Worm (Caenorhabditis elegans): ENCODE data around the gene ugt-36.

- TF ChIP-seq nhr-237 (tag; optimal IDR thresholded peaks at IDR 0.05), result no peak
- no peak for TF ChIP-seq nhr-11 (tag; optimal IDR thresholded peaks at IDR 0.05)
- no peak for TF ChIP-seq mdl-1 (tag; optimal IDR thresholded peaks at IDR 0.05)
- TF ChIP-seq fos-1 (tag; optimal IDR thresholded peaks at IDR 0.05), result no peak
- TF ChIP-seq ces-1 (GFP tag; optimal IDR thresholded peaks at IDR 0.05), result no peak
- TF ChIP-seq unc-62 (GFP tag; optimal IDR thresholded peaks at IDR 0.05), result no peak
- TF ChIP-seq nhr-90 (tag; optimal IDR thresholded peaks at IDR 0.05; ENCODE audit: poor library complexity), result no peak
- TF ChIP-seq ztf-11 (tag; optimal IDR thresholded peaks at IDR 0.05), result no peak
- TF ChIP-seq tbx-2 (tag; optimal IDR thresholded peaks at IDR 0.05), result no peak
- no peak for TF ChIP-seq pag-3 (tag; optimal IDR thresholded peaks at IDR 0.05; ENCODE audit: borderline replicate concordance, insufficient read depth)
Measured at ce11 chrV:7209001-7209400, 42.2 kb downstream of the ugt-36 start.
